Fruit fly (Drosophila melanogaster) whole organism, wandering third instar larva: ENCODE data around the gene SP.

Experiments
- CG32264 ChIP-seq: fragments of 200-800 bp; sonication (Bioruptor generic); optimal IDR thresholded peaks from 2 replicates; lab custom pipeline; 2016; ENCODE audit warnings: missing biosample characterization, missing genetic modification characterization
- CG9705 ChIP-seq: fragments of 200-800 bp; sonication (Bioruptor generic); optimal IDR thresholded peaks from 2 replicates; lab custom pipeline; 2018; ENCODE audit warnings: missing biosample characterization, mild to moderate bottlenecking, missing genetic modification characterization
- CrebA ChIP-seq: fragments of 200-800 bp; sonication (Bioruptor generic); optimal IDR thresholded peaks from 2 replicates; lab custom pipeline; 2016; ENCODE audit warnings: missing biosample characterization, mild to moderate bottlenecking, missing genetic modification characterization, borderline replicate concordance
- Dfd ChIP-seq: fragments of >200 bp; optimal IDR thresholded peaks from 2 replicates; lab custom pipeline; 2017; ENCODE audit warnings: missing biosample characterization, missing genetic modification characterization
- Dif ChIP-seq: fragments of 200-275, 200-300 bp; sonication (Bioruptor generic); optimal IDR thresholded peaks from 2 replicates; lab custom pipeline; 2018; ENCODE audit warnings: missing biosample characterization, missing genetic modification characterization; ENCODE audit not compliant: partially characterized antibody
- GATAd ChIP-seq: sonication (Bioruptor generic); optimal IDR thresholded peaks from 2 replicates; lab custom pipeline; 2016; ENCODE audit warnings: missing biosample characterization, missing genetic modification characterization
- Hnf4 ChIP-seq: fragments of 200-800 bp; sonication (Bioruptor generic); optimal IDR thresholded peaks from 2 replicates; lab custom pipeline; 2016; ENCODE audit warnings: missing biosample characterization, mild to moderate bottlenecking, missing genetic modification characterization
- Hr78 ChIP-seq: fragments of >200 bp; optimal IDR thresholded peaks from 2 replicates; lab custom pipeline; 2017; ENCODE audit warnings: missing biosample characterization, missing genetic modification characterization
- Hr83 ChIP-seq: fragments of 200-300 bp; sonication (Bioruptor generic); optimal IDR thresholded peaks from 2 replicates; lab custom pipeline; 2016; ENCODE audit warnings: missing biosample characterization, mild to moderate bottlenecking, missing genetic modification characterization, moderate library complexity; ENCODE audit not compliant: poor library complexity, severe bottlenecking
- Jra ChIP-seq: sonication (Bioruptor generic); optimal IDR thresholded peaks from 2 replicates; lab custom pipeline; 2016; ENCODE audit warnings: missing biosample characterization, missing genetic modification characterization
- Mio ChIP-seq: sonication (Bioruptor generic); optimal IDR thresholded peaks from 2 replicates; lab custom pipeline; 2016; ENCODE audit warnings: missing biosample characterization, missing genetic modification characterization
- Myc ChIP-seq: fragments of >200 bp; optimal IDR thresholded peaks from 2 replicates; lab custom pipeline; 2017
- N ChIP-seq: fragments of >200 bp; optimal IDR thresholded peaks from 2 replicates; lab custom pipeline; 2018; ENCODE audit warnings: missing biosample characterization, missing external identifiers, missing genetic modification characterization
- OdsH ChIP-seq: fragments of 200-800 bp; sonication (Bioruptor generic); optimal IDR thresholded peaks from 2 replicates; lab custom pipeline; 2016; ENCODE audit warnings: missing biosample characterization, mild to moderate bottlenecking, missing genetic modification characterization
- Rel ChIP-seq, 2 experiments: fragments of 200-800 bp; sonication (Bioruptor generic) in 1 of 2; optimal IDR thresholded peaks; 2 replicates in 1 of 2; 3 replicates in 1 of 2; lab custom pipeline; 2016 to 2019; ENCODE audit warnings: mild to moderate bottlenecking in 2 of 2, missing biosample characterization in 2 of 2, missing genetic modification characterization in 2 of 2, moderate library complexity in 1 of 2
- Sp1 ChIP-seq: fragments of 200-800 bp; sonication (Bioruptor generic); optimal IDR thresholded peaks from 3 replicates; lab custom pipeline; 2019; ENCODE audit warnings: missing biosample characterization, mild to moderate bottlenecking, missing genetic modification characterization, moderate library complexity
- Vsx2 ChIP-seq: fragments of 200-300, 225-300 bp; sonication (Bioruptor generic); optimal IDR thresholded peaks from 2 replicates; lab custom pipeline; 2018; ENCODE audit warnings: missing biosample characterization, missing genetic modification characterization; ENCODE audit not compliant: partially characterized antibody
- br ChIP-seq: fragments of 200-800 bp; sonication (Bioruptor generic); optimal IDR thresholded peaks from 2 replicates; lab custom pipeline; 2016; ENCODE audit warnings: missing biosample characterization, missing genetic modification characterization
- brk ChIP-seq: fragments of 200-800 bp; sonication (Bioruptor generic); optimal IDR thresholded peaks from 2 replicates; lab custom pipeline; 2016; ENCODE audit warnings: missing biosample characterization, mild to moderate bottlenecking, missing genetic modification characterization
- dl ChIP-seq, 2 experiments: fragments of 175-275, 200-275 bp in 1 of 2; fragments of 200-275 bp in 1 of 2; sonication (Bioruptor generic); optimal IDR thresholded peaks; lab custom pipeline; 2018; ENCODE audit warnings: mild to moderate bottlenecking in 2 of 2, missing biosample characterization in 2 of 2, missing genetic modification characterization in 2 of 2, moderate library complexity in 2 of 2; ENCODE audit not compliant: partially characterized antibody in 2 of 2, insufficient read depth in 1 of 2
- dmrt93B ChIP-seq: fragments of 200-800 bp; sonication (Bioruptor generic); optimal IDR thresholded peaks from 2 replicates; lab custom pipeline; 2018; ENCODE audit warnings: missing biosample characterization, mild to moderate bottlenecking, missing genetic modification characterization
- dsf ChIP-seq: sonication (Bioruptor generic); optimal IDR thresholded peaks from 2 replicates; lab custom pipeline; 2016; ENCODE audit warnings: missing biosample characterization, missing genetic modification characterization, borderline replicate concordance
- ey ChIP-seq: fragments of 200-800 bp; sonication (Bioruptor generic); optimal IDR thresholded peaks from 2 replicates; lab custom pipeline; 2016; ENCODE audit warnings: missing biosample characterization, missing genetic modification characterization
- fru ChIP-seq: fragments of 200-800 bp; sonication (Bioruptor generic); optimal IDR thresholded peaks from 3 replicates; lab custom pipeline; 2016; ENCODE audit warnings: missing biosample characterization, mild to moderate bottlenecking, missing genetic modification characterization
- h ChIP-seq: fragments of 200-800 bp; sonication (Bioruptor generic); optimal IDR thresholded peaks from 3 replicates; lab custom pipeline; 2016; ENCODE audit warnings: missing biosample characterization, mild to moderate bottlenecking, missing genetic modification characterization
- jim ChIP-seq: fragments of 175-275, 200-325 bp; sonication (Bioruptor generic); optimal IDR thresholded peaks from 2 replicates; lab custom pipeline; 2016; ENCODE audit warnings: missing biosample characterization, mild to moderate bottlenecking, missing genetic modification characterization
- lola ChIP-seq: fragments of >200 bp; optimal IDR thresholded peaks from 2 replicates; lab custom pipeline; 2017; ENCODE audit warnings: missing biosample characterization, missing genetic modification characterization
- pan ChIP-seq: fragments of >200 bp; optimal IDR thresholded peaks from 2 replicates; lab custom pipeline; 2017
- psq ChIP-seq: fragments of 200-800 bp; sonication (Bioruptor generic); optimal IDR thresholded peaks from 3 replicates; lab custom pipeline; 2017; ENCODE audit warnings: missing biosample characterization, mild to moderate bottlenecking, missing genetic modification characterization, moderate library complexity
- sage ChIP-seq: fragments of 200-800 bp; sonication (Bioruptor generic); optimal IDR thresholded peaks from 2 replicates; lab custom pipeline; 2016; ENCODE audit warnings: missing biosample characterization, mild to moderate bottlenecking, missing genetic modification characterization
- usp ChIP-seq: fragments of >200 bp; optimal IDR thresholded peaks from 2 replicates; lab custom pipeline; 2017; ENCODE audit warnings: missing biosample characterization, missing genetic modification characterization
- woc ChIP-seq: sonication (Bioruptor generic); optimal IDR thresholded peaks from 2 replicates; lab custom pipeline; 2016; ENCODE audit warnings: missing biosample characterization, mild to moderate bottlenecking, missing genetic modification characterization

Gene SP

dm6 chr3L:13286640-13287039 lies 14.8 kb upstream of the SP start:
- TF ChIP-seq Myc (lab: Kevin White, UChicago): no peak
- no peak for TF ChIP-seq Hnf4
- TF ChIP-seq dsf (GFP tag; lab: Kevin White, UChicago): no peak
- TF ChIP-seq OdsH (GFP tag; lab: Kevin White, UChicago): no peak
- TF ChIP-seq br (GFP tag; lab: Kevin White, UChicago): no peak
- TF ChIP-seq dmrt93B (GFP tag; lab: Kevin White, UChicago): no peak
- no peak for TF ChIP-seq Hr83
- TF ChIP-seq Hr78: no peak
- no peak for TF ChIP-seq jim (GFP tag; lab: Kevin White, UChicago)
- no peak for TF ChIP-seq sage
- no peak for TF ChIP-seq lola (GFP tag; lab: Kevin White, UChicago)
- TF ChIP-seq CG9705 (GFP tag; lab: Kevin White, UChicago): no peak
- TF ChIP-seq Sp1: no peak
- TF ChIP-seq woc (GFP tag; lab: Kevin White, UChicago): no peak
- no peak for TF ChIP-seq N (GFP tag; lab: Kevin White, UChicago)
- no peak for TF ChIP-seq Dfd (GFP tag; lab: Kevin White, UChicago)
- TF ChIP-seq GATAd (GFP tag; lab: Kevin White, UChicago): no peak
- no peak for TF ChIP-seq fru (GFP tag; lab: Kevin White, UChicago)
- TF ChIP-seq CrebA (GFP tag; lab: Kevin White, UChicago): no peak
- TF ChIP-seq, all 38 proteins: peak for 0

dm6 chr3L:13288161-13288560 lies 13.3 kb upstream of the SP start:
- TF ChIP-seq fru (GFP tag; lab: Kevin White, UChicago) (peak; percentile 8), ey (GFP tag; lab: Kevin White, UChicago) (peak; percentile 7), Rel (GFP tag; optimal IDR thresholded peaks at IDR 0.05; lab: Kevin White, UChicago) (no peak), Rel (tag; optimal IDR thresholded peaks at IDR 0.05; lab: Kevin White, UChicago) (no peak), Dif (GFP tag; lab: Kevin White, UChicago) (no peak), jim (GFP tag; lab: Kevin White, UChicago) (no peak), Vsx2 (GFP tag; lab: Kevin White, UChicago) (no peak), h (GFP tag; lab: Kevin White, UChicago) (peak; percentile 2), sage (no peak), Jra (no peak), woc (GFP tag; lab: Kevin White, UChicago) (no peak), lola (GFP tag; lab: Kevin White, UChicago) (no peak), CrebA (GFP tag; lab: Kevin White, UChicago) (no peak), usp (GFP tag; lab: Kevin White, UChicago) (no peak), Mio (no peak), dmrt93B (GFP tag; lab: Kevin White, UChicago) (no peak), Hr83 (no peak), pan (no peak), Dfd (GFP tag; lab: Kevin White, UChicago) (no peak)

dm6 chr3L:13295675-13296074 lies 5.8 kb upstream of the SP start:
- TF ChIP-seq Dfd (GFP tag; lab: Kevin White, UChicago): no peak
- TF ChIP-seq h (GFP tag; lab: Kevin White, UChicago): no peak
- TF ChIP-seq Dif (GFP tag; lab: Kevin White, UChicago): no peak
- no peak for TF ChIP-seq Hnf4
- TF ChIP-seq ey (GFP tag; lab: Kevin White, UChicago): no peak
- no peak for TF ChIP-seq woc (GFP tag; lab: Kevin White, UChicago)
- no peak for TF ChIP-seq psq (GFP tag; lab: Kevin White, UChicago)
- TF ChIP-seq Hr83: no peak
- TF ChIP-seq pan: no peak
- no peak for TF ChIP-seq Jra
- TF ChIP-seq brk (GFP tag; lab: Kevin White, UChicago): no peak
- no peak for TF ChIP-seq fru (GFP tag; lab: Kevin White, UChicago)
- TF ChIP-seq Myc (lab: Kevin White, UChicago): no peak
- TF ChIP-seq dl (GFP tag; optimal IDR thresholded peaks at IDR 0.05; lab: Kevin White, UChicago; ENCODE audit: insufficient read depth in 1 of 2, partially characterized antibody in 2 of 2): no peak
- no peak for TF ChIP-seq CG32264
- TF ChIP-seq jim (GFP tag; lab: Kevin White, UChicago): no peak
- no peak for TF ChIP-seq GATAd (GFP tag; lab: Kevin White, UChicago)
- no peak for TF ChIP-seq dmrt93B (GFP tag; lab: Kevin White, UChicago)
- no peak for TF ChIP-seq br (GFP tag; lab: Kevin White, UChicago)
- no peak for TF ChIP-seq Mio

dm6 chr3L:13296760-13297159 lies 4.7 kb upstream of the SP start, which contains the start of gene Sfp70A4:
Sfp70A4 (minus strand) TSS chr3L:13296860.
- TF ChIP-seq Mio (no peak), dmrt93B (GFP tag; lab: Kevin White, UChicago) (no peak), Myc (lab: Kevin White, UChicago) (no peak), CrebA (GFP tag; lab: Kevin White, UChicago) (no peak), Vsx2 (GFP tag; lab: Kevin White, UChicago) (no peak), dl (GFP tag; optimal IDR thresholded peaks at IDR 0.05; lab: Kevin White, UChicago; ENCODE audit: insufficient read depth in 1 of 2, partially characterized antibody in 2 of 2) (no peak), jim (GFP tag; lab: Kevin White, UChicago) (no peak)
